Worm (Caenorhabditis elegans) whole organism, young adult: ENCODE measurements around the gene T28B11.1.
A peak's percentile ranks its signal among the peaks of the same experiment; 100 is the strongest.

Source experiments
- B0261.1 ChIP-seq: sonication (generic microtip); optimal IDR thresholded peaks from 2 replicates; lab custom pipeline; 2016; ENCODE audit warnings: mild to moderate bottlenecking, missing genetic modification characterization, moderate library complexity, missing compliant biosample characterization
- D2030.7 ChIP-seq: fragments of 200-800 bp; sonication (Bioruptor generic); IDR thresholded peaks from 2 replicates; pipeline ENCODE4 v1.3.6; 2022; ENCODE audit warnings: missing genetic modification reagents, missing genetic modification characterization, missing compliant biosample characterization
- F22D6.2 ChIP-seq: sonication (generic microtip); optimal IDR thresholded peaks from 2 replicates; lab custom pipeline; 2016; ENCODE audit warnings: mild to moderate bottlenecking, missing genetic modification characterization, missing compliant biosample characterization
- F33H1.4 ChIP-seq: fragments of 200-800 bp; sonication (Bioruptor generic); IDR thresholded peaks from 2 replicates; pipeline ENCODE4 v1.3.6; 2022; ENCODE audit warnings: missing genetic modification reagents, missing genetic modification characterization, missing compliant biosample characterization
- F37B4.10 ChIP-seq: fragments of 200-800 bp; sonication (Bioruptor generic); IDR thresholded peaks from 2 replicates; pipeline ENCODE4 v1.3.6; 2022; ENCODE audit warnings: missing genetic modification characterization, missing compliant biosample characterization
- F39B2.1 ChIP-seq: fragments of 200-800 bp; sonication (Bioruptor generic); IDR thresholded peaks from 2 replicates; pipeline ENCODE4 v1.3.6; 2022; ENCODE audit warnings: missing genetic modification reagents, missing genetic modification characterization, missing compliant biosample characterization
- Y53G8AR.9 ChIP-seq: fragments of 200-800 bp; sonication (Bioruptor generic); conservative IDR thresholded peaks from 2 replicates; pipeline ENCODE4 v1.3.6; 2022; ENCODE audit warnings: missing genetic modification reagents, missing genetic modification characterization, missing compliant biosample characterization
- aptf-2 ChIP-seq: fragments of 200-800 bp; sonication (Bioruptor generic); conservative IDR thresholded peaks from 2 replicates; pipeline ENCODE4 v1.3.6; 2022; ENCODE audit warnings: missing genetic modification reagents, missing genetic modification characterization, missing compliant biosample characterization
- attf-5 ChIP-seq: fragments of 200-800 bp; sonication (Bioruptor generic); optimal IDR thresholded peaks from 2 replicates; lab custom pipeline; 2018; ENCODE audit warnings: mild to moderate bottlenecking, missing genetic modification characterization, missing compliant biosample characterization
- attf-6 ChIP-seq: fragments of 200-800 bp; sonication (Bioruptor generic); IDR thresholded peaks from 2 replicates; pipeline ENCODE4 v1.3.6; 2022; ENCODE audit warnings: missing genetic modification reagents, missing genetic modification characterization, missing compliant biosample characterization
- cebp-2 ChIP-seq: fragments of 200-800 bp; sonication (Bioruptor generic); IDR thresholded peaks from 2 replicates; pipeline ENCODE4 v1.3.6; 2022; ENCODE audit warnings: missing genetic modification characterization, missing compliant biosample characterization
- ceh-27 ChIP-seq: fragments of 200-800 bp; sonication (Bioruptor generic); optimal IDR thresholded peaks from 2 replicates; lab custom pipeline; 2018; ENCODE audit warnings: mild to moderate bottlenecking, missing genetic modification characterization, moderate library complexity, missing compliant biosample characterization
- chd-7 ChIP-seq: sonication (generic microtip); optimal IDR thresholded peaks from 2 replicates; lab custom pipeline; 2016; ENCODE audit warnings: mild to moderate bottlenecking, missing genetic modification characterization, moderate library complexity, missing compliant biosample characterization
- die-1 ChIP-seq: sonication (generic microtip); optimal IDR thresholded peaks from 2 replicates; lab custom pipeline; 2016; ENCODE audit warnings: missing genotype, mild to moderate bottlenecking, missing genetic modification characterization, missing compliant biosample characterization
- dpl-1 ChIP-seq: fragments of 150-350 bp; optimal IDR thresholded peaks from 2 replicates; lab custom pipeline; 2014; ENCODE audit warnings: missing biosample characterization, missing genetic modification reagents, missing genetic modification characterization
- egl-18 ChIP-seq: fragments of 200-800 bp; sonication (Bioruptor generic); IDR thresholded peaks from 2 replicates; pipeline ENCODE4 v1.3.6; 2022; ENCODE audit warnings: missing genetic modification reagents, missing genetic modification characterization, missing compliant biosample characterization
- ets-4 ChIP-seq: fragments of 200-800 bp; sonication (Bioruptor generic); optimal IDR thresholded peaks from 2 replicates; lab custom pipeline; 2018; ENCODE audit warnings: mild to moderate bottlenecking, missing genetic modification characterization, missing compliant biosample characterization
- gei-17 ChIP-seq: fragments of 200-800 bp; sonication (Bioruptor generic); optimal IDR thresholded peaks from 2 replicates; lab custom pipeline; 2018; ENCODE audit warnings: mild to moderate bottlenecking, missing genetic modification characterization, missing compliant biosample characterization
- hlh-26 ChIP-seq: fragments of 200-800 bp; sonication (Bioruptor generic); conservative IDR thresholded peaks from 2 replicates; pipeline ENCODE4 v1.3.6; 2022; ENCODE audit warnings: missing genetic modification reagents, missing genetic modification characterization, missing compliant biosample characterization
- hrde-1 ChIP-seq: sonication (generic microtip); optimal IDR thresholded peaks from 2 replicates; lab custom pipeline; 2016; ENCODE audit warnings: missing genetic modification characterization, mild to moderate bottlenecking, missing compliant biosample characterization, moderate library complexity, missing genotype, missing genetic modification reagents, borderline replicate concordance
- lin-26 ChIP-seq: fragments of 200-800 bp; sonication (Bioruptor generic); IDR thresholded peaks from 2 replicates; pipeline ENCODE4 v1.3.6; 2022; ENCODE audit warnings: missing genetic modification reagents, missing genetic modification characterization, missing compliant biosample characterization
- lin-40 ChIP-seq: sonication (generic microtip); optimal IDR thresholded peaks from 2 replicates; lab custom pipeline; 2016; ENCODE audit warnings: missing genetic modification characterization, mild to moderate bottlenecking, missing compliant biosample characterization, missing genotype, missing genetic modification reagents
- madf-8 ChIP-seq: fragments of 200-800 bp; sonication (Bioruptor generic); conservative IDR thresholded peaks from 2 replicates; pipeline ENCODE4 v1.3.6; 2022; ENCODE audit warnings: missing genetic modification reagents, missing genetic modification characterization, missing compliant biosample characterization
- mcd-1 ChIP-seq: fragments of 200-800 bp; sonication (Bioruptor generic); IDR thresholded peaks from 2 replicates; pipeline ENCODE4 v1.3.6; 2022; ENCODE audit warnings: missing genetic modification reagents, missing genetic modification characterization, missing compliant biosample characterization
- mel-28 ChIP-seq: sonication (generic microtip); optimal IDR thresholded peaks from 2 replicates; lab custom pipeline; 2016; ENCODE audit warnings: borderline replicate concordance, mild to moderate bottlenecking, missing genetic modification characterization, missing compliant biosample characterization
- mes-4 ChIP-seq: sonication (generic microtip); optimal IDR thresholded peaks from 2 replicates; lab custom pipeline; 2016; ENCODE audit warnings: missing genotype, missing genetic modification characterization, missing compliant biosample characterization
- nfyb-1 ChIP-seq: fragments of 200-800 bp; sonication (Bioruptor generic); IDR thresholded peaks from 2 replicates; pipeline ENCODE4 v1.3.6; 2022; ENCODE audit warnings: missing genetic modification reagents, missing genetic modification characterization, missing compliant biosample characterization
- nhr-80 ChIP-seq: sonication (generic microtip); optimal IDR thresholded peaks from 2 replicates; lab custom pipeline; 2016; ENCODE audit warnings: missing genetic modification characterization, missing compliant biosample characterization
- pbrm-1 ChIP-seq: fragments of 200-800 bp; sonication (Bioruptor generic); IDR thresholded peaks from 2 replicates; pipeline ENCODE4 v1.3.6; 2022; ENCODE audit warnings: missing genetic modification reagents, missing genetic modification characterization, missing compliant biosample characterization
- rcor-1 ChIP-seq: fragments of 200-800 bp; sonication (Bioruptor generic); IDR thresholded peaks from 2 replicates; pipeline ENCODE4 v1.3.6; 2022; ENCODE audit warnings: missing genetic modification reagents, missing genetic modification characterization, missing compliant biosample characterization
- repo-1 ChIP-seq: sonication (generic microtip); optimal IDR thresholded peaks from 2 replicates; lab custom pipeline; 2017; ENCODE audit warnings: mild to moderate bottlenecking, missing genetic modification characterization, missing compliant biosample characterization
- rpc-1 ChIP-seq, 2 experiments: fragments of 150-350 bp in 1 of 2; sonication (generic microtip) in 1 of 2; optimal IDR thresholded peaks; 2 replicates each; lab custom pipeline; 2014 to 2018; ENCODE audit warnings: missing biosample characterization in 1 of 2, missing genetic modification characterization in 1 of 2, missing genetic modification reagents in 1 of 2, missing genotype in 1 of 2
- sdz-38 ChIP-seq: sonication (generic microtip); optimal IDR thresholded peaks from 2 replicates; lab custom pipeline; 2016; ENCODE audit warnings: missing genotype, missing genetic modification characterization, missing compliant biosample characterization
- snpc-1.3 ChIP-seq: sonication (generic microtip); optimal IDR thresholded peaks from 2 replicates; lab custom pipeline; 2017; ENCODE audit warnings: missing genetic modification characterization, mild to moderate bottlenecking, missing compliant biosample characterization, antibody characterized with exemption, moderate library complexity, missing genotype, missing genetic modification reagents; ENCODE audit not compliant: insufficient read depth
- unc-130 ChIP-seq: sonication (generic microtip); optimal IDR thresholded peaks from 2 replicates; lab custom pipeline; 2016; ENCODE audit warnings: missing genetic modification reagents, missing genetic modification characterization, missing compliant biosample characterization
- ztf-25 ChIP-seq: fragments of 200-800 bp; sonication (Bioruptor generic); IDR thresholded peaks from 2 replicates; pipeline ENCODE4 v1.3.6; 2022; ENCODE audit warnings: missing genetic modification reagents, missing genetic modification characterization, missing compliant biosample characterization
- ztf-26 ChIP-seq: sonication (generic microtip); optimal IDR thresholded peaks from 2 replicates; lab custom pipeline; 2017; ENCODE audit warnings: missing genetic modification characterization, missing compliant biosample characterization
- ztf-3 ChIP-seq: fragments of 200-800 bp; sonication (Bioruptor generic); optimal IDR thresholded peaks from 2 replicates; lab custom pipeline; 2018; ENCODE audit warnings: mild to moderate bottlenecking, missing genetic modification characterization, missing compliant biosample characterization

The T28B11.1 gene

DNA sequence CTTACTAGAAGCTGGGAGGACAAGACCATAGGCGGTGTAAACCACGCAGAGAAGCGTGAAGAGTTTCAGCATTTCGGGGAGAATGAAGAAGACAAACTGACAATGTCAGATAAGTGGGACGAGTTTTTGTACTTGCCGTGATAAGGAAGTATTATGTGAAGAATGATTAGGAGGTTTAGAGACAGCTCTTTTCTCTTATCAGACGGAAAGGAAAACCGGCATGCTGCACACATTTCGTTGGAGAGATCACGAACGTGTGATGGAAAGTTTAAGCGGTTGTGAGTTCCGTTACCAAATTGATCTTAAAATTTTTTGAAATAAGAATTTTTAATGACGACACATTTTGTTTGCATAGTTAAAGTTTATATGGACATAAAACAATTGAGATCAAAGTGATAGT lies 18.4 kb upstream of the T28B11.1 start, which contains the start of gene F28H7.3:
Gene F28H7.3, minus strand, starts transcription at position 159 of the 400 bp plus-strand sequence.
- TF ChIP-seq attf-6 (no peak), hrde-1 (no peak), ztf-25 (GFP tag; lab: Robert Waterston, UW) (no peak), die-1 (no peak), gei-17 (GFP tag; lab: Kevin White, UChicago) (no peak), nhr-80 (peak; percentile 90)

- no peak for TF ChIP-seq hlh-26 (GFP tag; lab: Robert Waterston, UW)
- no peak for TF ChIP-seq ztf-26 (tag; lab: Kevin White, UChicago)
- no peak for TF ChIP-seq F33H1.4
- no peak for TF ChIP-seq egl-18 (GFP tag; lab: Robert Waterston, UW)
- no peak for TF ChIP-seq mes-4
- TF ChIP-seq, all 124 proteins: peak for 0
Measured at ce11 chrV:10747263-10747951, 15.2 kb upstream of the T28B11.1 start, which contains the start of the genes selt-1.2 and F28H7.2. TSS of gene selt-1.2 (minus strand) at chrV:10747363. TSS of gene F28H7.2 (plus strand) at chrV:10747901.

DNA sequence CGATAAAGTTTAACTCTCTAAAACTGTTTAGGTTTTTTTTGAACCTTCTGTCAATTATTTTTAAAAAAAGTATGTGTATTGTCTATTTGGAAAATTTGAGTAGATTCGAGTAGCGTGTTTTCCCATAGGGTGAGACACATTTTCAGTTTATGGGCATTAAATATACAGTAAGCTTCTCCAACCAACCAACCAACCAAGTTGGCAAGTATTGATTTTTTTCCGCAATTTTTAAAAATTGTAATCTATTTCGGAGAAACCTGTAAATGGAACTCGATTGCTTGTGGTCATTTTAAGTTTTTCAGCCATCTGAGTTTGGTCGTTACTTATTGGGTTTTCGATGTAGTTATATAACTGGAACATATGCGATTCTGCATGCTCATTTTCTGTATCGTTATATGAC lies 12.8 kb upstream of the T28B11.1 start, which contains the start of gene srj-21:
Gene srj-21, plus strand, starts transcription at position 301 of the 400 bp plus-strand sequence.
- TF ChIP-seq ceh-27 (no peak), nfyb-1 (no peak), lin-26 (GFP tag; lab: Robert Waterston, UW) (no peak), madf-8 (GFP tag; lab: Robert Waterston, UW) (no peak), chd-7 (no peak), attf-5 (GFP tag; lab: Kevin White, UChicago) (no peak), ztf-3 (GFP tag; lab: Kevin White, UChicago) (no peak), ets-4 (GFP tag; lab: Kevin White, UChicago) (no peak), repo-1 (no peak), unc-130 (no peak), cebp-2 (GFP tag; lab: Robert Waterston, UW) (no peak), aptf-2 (GFP tag; lab: Robert Waterston, UW) (no peak)

ce11 chrV:10743649-10744048 lies 11.4 kb upstream of the T28B11.1 start, which contains the start of gene srj-22:
TSS of gene srj-22 (minus strand) at chrV:10743749.
- TF ChIP-seq Y53G8AR.9 (GFP tag; lab: Robert Waterston, UW) (no peak), F33H1.4 (no peak), snpc-1.3 (no peak), D2030.7 (GFP tag; lab: Robert Waterston, UW) (no peak), B0261.1 (tag; lab: Kevin White, UChicago) (no peak), ztf-3 (GFP tag; lab: Kevin White, UChicago) (no peak), sdz-38 (tag; lab: Kevin White, UChicago) (no peak)
- TF ChIP-seq, all 124 proteins: peak for 0

ce11 chrV:10741357-10741756 lies 9.1 kb upstream of the T28B11.1 start, which contains the start of gene ZC302.3:
TSS of gene ZC302.3 (minus strand) at chrV:10741457.
- TF ChIP-seq egl-18 (GFP tag; lab: Robert Waterston, UW): no peak
- TF ChIP-seq attf-5 (GFP tag; lab: Kevin White, UChicago): no peak
- TF ChIP-seq, all 124 proteins: peak for 0

ce11 chrV:10736756-10737155 lies 4.5 kb upstream of the T28B11.1 start, which contains the start of the genes mre-11 and wdr-5.3:
TSS of gene mre-11 (minus strand) at chrV:10736868.
TSS of gene wdr-5.3 (plus strand) at chrV:10737116.
- TF ChIP-seq pbrm-1 (GFP tag; lab: Robert Waterston, UW) (0 out of 2 replicates have a peak, but pooled peaks have one; percentile 38), F37B4.10 (no peak), D2030.7 (GFP tag; lab: Robert Waterston, UW) (peak; percentile 52), dpl-1 (GFP tag; lab: Kevin White, UChicago) (peak; percentile 58), rpc-1 (optimal IDR thresholded peaks at IDR 0.05; lab: Kevin White, UChicago) (no peak), rpc-1 (tag; optimal IDR thresholded peaks at IDR 0.05; lab: Kevin White, UChicago) (no peak), snpc-1.3 (peak; percentile 14), ztf-3 (GFP tag; lab: Kevin White, UChicago) (no peak), F33H1.4 (peak; percentile 25; the same call in 1 of the 2 replicates), mcd-1 (peak; percentile 48; the same call in 1 of the 2 replicates), ceh-27 (peak; percentile 70), mel-28 (tag; lab: Kevin White, UChicago) (no peak), lin-40 (tag; lab: Kevin White, UChicago) (no peak), rcor-1 (GFP tag; lab: Robert Waterston, UW) (peak; percentile 22; the same call in 1 of the 2 replicates), attf-5 (GFP tag; lab: Kevin White, UChicago) (peak; percentile 3), F22D6.2 (tag; lab: Kevin White, UChicago) (no peak), F39B2.1 (GFP tag; lab: Robert Waterston, UW) (no peak)
